Worm (Caenorhabditis elegans): ENCODE results near the gene clec-218.

Gene clec-218

DNA sequence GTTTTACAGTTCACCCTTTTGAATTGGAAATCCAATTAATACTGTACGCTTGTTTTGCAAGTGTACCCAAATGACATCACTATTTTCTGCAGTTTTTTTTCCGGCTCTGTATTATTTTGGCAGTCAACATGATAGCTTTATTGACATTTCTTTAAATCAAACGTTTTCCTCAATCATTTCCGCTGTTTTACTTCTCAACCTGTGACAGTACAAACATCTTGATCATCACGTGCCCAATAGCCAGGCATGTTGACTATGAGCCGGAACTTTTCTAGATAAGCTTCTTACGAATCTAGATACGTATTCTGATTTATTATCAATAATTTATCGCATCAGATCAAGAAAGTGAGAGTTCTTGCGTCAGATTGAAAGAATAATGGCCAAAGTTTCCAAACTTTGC lies 37.9 kb upstream of the clec-218 start (continued):
- TF ChIP-seq sptf-1 (tag; optimal IDR thresholded peaks at IDR 0.05): no peak
- no peak for TF ChIP-seq tlp-1 (tag; optimal IDR thresholded peaks at IDR 0.05)
- TF ChIP-seq nhr-20 (tag; optimal IDR thresholded peaks at IDR 0.05): peak; percentile 23
- no peak for TF ChIP-seq mef-2 (tag; optimal IDR thresholded peaks at IDR 0.05)

DNA sequence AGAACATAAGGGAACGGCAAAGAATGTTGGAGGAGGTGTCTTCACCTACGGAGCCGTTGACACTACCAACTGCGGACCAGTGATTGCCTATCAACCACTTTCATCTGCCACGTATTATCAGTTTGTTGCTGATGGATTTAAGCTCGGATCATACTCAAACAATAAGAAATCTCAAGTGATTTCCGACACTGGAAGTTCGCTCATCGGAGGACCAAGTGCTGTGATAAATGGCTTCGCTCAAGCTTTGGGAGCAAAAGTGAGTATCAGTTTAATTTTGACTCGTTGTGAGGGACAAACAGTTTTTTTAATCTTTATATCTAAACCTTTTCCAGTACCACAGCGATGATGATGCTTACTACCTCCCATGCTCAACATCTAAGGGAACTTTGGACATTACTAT lies 36.3 kb upstream of the clec-218 start:
- no peak for TF ChIP-seq unc-130 (tag; optimal IDR thresholded peaks at IDR 0.05)
- TF ChIP-seq elt-2 (tag; optimal IDR thresholded peaks at IDR 0.05): no peak
- TF ChIP-seq unc-62 (GFP tag; optimal IDR thresholded peaks at IDR 0.05): no peak
- no peak for TF ChIP-seq nhr-47 (tag; optimal IDR thresholded peaks at IDR 0.05)
- TF ChIP-seq nhr-28 (tag; optimal IDR thresholded peaks at IDR 0.05): no peak
- no peak for TF ChIP-seq mab-9 (GFP tag; IDR thresholded peaks at IDR 0.05)
- no peak for TF ChIP-seq irx-1 (tag; optimal IDR thresholded peaks at IDR 0.05)

DNA sequence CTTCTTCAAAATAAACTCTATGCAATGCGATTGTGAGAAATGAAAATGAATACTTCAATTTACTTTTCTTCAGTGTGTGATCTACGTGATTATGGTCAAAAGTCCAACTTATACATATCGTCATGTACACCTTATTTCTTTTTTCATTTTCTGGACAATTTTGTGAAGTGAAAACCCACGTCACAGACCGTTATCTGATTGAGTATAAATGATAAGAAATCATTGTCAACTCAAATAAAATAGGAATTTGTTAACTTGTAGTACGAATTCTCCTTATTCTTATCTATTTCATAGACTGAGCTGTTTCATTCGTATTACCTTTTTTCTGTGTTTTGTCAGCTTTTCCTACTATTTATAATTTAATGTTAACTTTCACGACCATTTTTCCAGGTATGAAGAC lies 35.7 kb upstream of the clec-218 start, which contains the start of gene asp-5:
Gene asp-5, plus strand, starts transcription at position 391 of the 400 bp plus-strand sequence.
- TF ChIP-seq lin-35 (GFP tag; optimal IDR thresholded peaks at IDR 0.05) (peak in 1 of 2 experiments; percentile 11), blmp-1 (tag; optimal IDR thresholded peaks at IDR 0.05) (no peak), elt-2 (tag; optimal IDR thresholded peaks at IDR 0.05) (peak; percentile 76), unc-98 (GFP tag; IDR thresholded peaks at IDR 0.05) (no peak)

DNA sequence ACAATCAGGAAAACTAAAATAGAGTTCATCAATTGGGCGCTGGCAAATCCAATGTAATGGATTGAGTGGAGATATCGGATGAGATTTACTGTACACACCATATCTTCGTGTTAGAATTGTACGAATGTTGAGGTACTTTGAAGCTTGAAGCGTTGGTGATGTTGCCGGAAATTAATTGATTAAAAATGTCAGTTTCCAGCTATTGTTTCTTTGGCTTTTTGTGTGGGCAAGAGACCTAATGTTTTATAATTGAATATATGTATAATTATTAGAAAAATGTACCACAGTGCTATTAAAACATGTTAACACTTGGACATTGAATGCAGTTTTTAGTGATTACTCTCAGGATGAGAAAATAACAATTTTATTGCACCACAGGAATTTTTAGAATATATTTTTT lies 28.9 kb upstream of the clec-218 start, which contains the start of gene str-136:
Gene str-136, minus strand, starts transcription at position 101 of the 400 bp plus-strand sequence.
- TF ChIP-seq tbx-2 (tag; optimal IDR thresholded peaks at IDR 0.05): no peak
- no peak for TF ChIP-seq sptf-1 (tag; optimal IDR thresholded peaks at IDR 0.05)
- TF ChIP-seq hpl-2 (GFP tag; optimal IDR thresholded peaks at IDR 0.05): no peak
- TF ChIP-seq fos-1 (tag; optimal IDR thresholded peaks at IDR 0.05): no peak
- TF ChIP-seq nhr-20 (tag; optimal IDR thresholded peaks at IDR 0.05): no peak
- TF ChIP-seq nhr-84 (tag; optimal IDR thresholded peaks at IDR 0.05): no peak
- TF ChIP-seq C34B4.2 (tag; optimal IDR thresholded peaks at IDR 0.05): no peak
- TF ChIP-seq zip-4 (GFP tag; optimal IDR thresholded peaks at IDR 0.05): no peak
- no peak for TF ChIP-seq fkh-10 (GFP tag; optimal IDR thresholded peaks at IDR 0.05)
- no peak for TF ChIP-seq ces-1 (GFP tag; optimal IDR thresholded peaks at IDR 0.05)
- no peak for TF ChIP-seq hlh-17 (GFP tag; optimal IDR thresholded peaks at IDR 0.05; ENCODE audit: borderline replicate concordance)
- no peak for TF ChIP-seq nhr-71 (tag; optimal IDR thresholded peaks at IDR 0.05)
- TF ChIP-seq alr-1 (tag; optimal IDR thresholded peaks at IDR 0.05; ENCODE audit: borderline replicate concordance): no peak
- no peak for TF ChIP-seq aly-2 (tag; optimal IDR thresholded peaks at IDR 0.05)
- TF ChIP-seq lin-15B (tag; optimal IDR thresholded peaks at IDR 0.05): no peak
- no peak for TF ChIP-seq nhr-77 (tag; optimal IDR thresholded peaks at IDR 0.05)
- TF ChIP-seq unc-86 (tag; optimal IDR thresholded peaks at IDR 0.05): no peak

DNA sequence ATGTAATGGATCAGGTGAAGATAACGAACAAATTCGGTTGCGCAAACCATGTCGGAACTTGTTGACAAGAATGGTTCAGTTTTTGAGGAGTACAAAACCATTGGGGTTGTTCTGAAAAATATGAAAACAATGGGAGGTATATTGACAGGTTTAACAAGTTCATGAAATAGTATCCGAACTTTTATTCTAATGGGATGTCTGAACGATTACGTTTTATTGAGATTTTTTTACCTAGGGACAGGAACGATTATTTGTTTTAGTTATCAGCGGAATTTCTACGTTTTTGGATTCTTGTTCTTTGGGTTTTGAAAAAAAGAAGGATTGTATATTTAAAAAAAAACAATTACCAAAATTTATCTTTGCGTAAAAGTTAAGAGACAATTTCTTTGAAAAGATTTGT lies 27.0 kb upstream of the clec-218 start, which contains the start of gene str-135:
Gene str-135, minus strand, starts transcription at position 101 of the 400 bp plus-strand sequence.
- TF ChIP-seq efl-1 (optimal IDR thresholded peaks at IDR 0.05) (no peak), efl-1 (GFP tag; optimal IDR thresholded peaks at IDR 0.05 in 1 of 2) (peak in 1 of 2 experiments; percentile 89), hlh-17 (GFP tag; optimal IDR thresholded peaks at IDR 0.05; ENCODE audit: borderline replicate concordance) (no peak)

DNA sequence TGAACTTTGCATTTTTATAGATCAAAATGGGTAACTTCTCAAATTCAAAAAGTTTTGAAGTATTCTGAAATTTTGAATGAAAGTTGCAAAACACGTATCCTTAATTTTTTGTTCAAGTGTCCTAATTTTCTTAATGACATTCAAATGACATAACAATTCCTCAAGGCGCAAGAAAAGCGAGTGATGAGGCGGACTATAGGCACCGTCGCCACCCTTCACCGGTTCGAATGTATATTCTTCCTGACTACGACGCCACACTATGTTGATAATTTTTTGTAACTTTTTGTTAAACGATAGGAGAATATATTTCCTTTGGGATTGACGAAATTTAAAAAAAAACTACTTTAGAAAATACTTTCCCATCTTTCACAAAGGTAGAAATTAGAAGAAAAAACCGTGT lies 26.1 kb upstream of the clec-218 start:
- TF ChIP-seq efl-1 (optimal IDR thresholded peaks at IDR 0.05): no peak
- TF ChIP-seq efl-1 (GFP tag; optimal IDR thresholded peaks at IDR 0.05 in 1 of 2): peak in 1 of 2 experiments; percentile 89
- TF ChIP-seq lsy-2 (tag; optimal IDR thresholded peaks at IDR 0.05): no peak
- no peak for TF ChIP-seq sup-37 (GFP tag; optimal IDR thresholded peaks at IDR 0.05)
- TF ChIP-seq hlh-17 (GFP tag; optimal IDR thresholded peaks at IDR 0.05; ENCODE audit: borderline replicate concordance): no peak
- TF ChIP-seq dpl-1 (GFP tag; optimal IDR thresholded peaks at IDR 0.05): no peak
- no peak for TF ChIP-seq sptf-1 (tag; optimal IDR thresholded peaks at IDR 0.05)
- no peak for TF ChIP-seq lin-15B (tag; optimal IDR thresholded peaks at IDR 0.05)
- no peak for TF ChIP-seq fos-1 (tag; optimal IDR thresholded peaks at IDR 0.05)
- TF ChIP-seq nhr-11 (tag; optimal IDR thresholded peaks at IDR 0.05): no peak

Measured in whole organism, L1 larva.